Worm (Caenorhabditis elegans) whole organism, late embryonic: Measurements from ENCODE around the gene ccdc-55.

Experiments used
- Y22D7AL.16 ChIP-seq: sonication (generic microtip); optimal IDR thresholded peaks from 2 replicates; lab custom pipeline; 2016; ENCODE audit warnings: missing genetic modification characterization, missing compliant biosample characterization
- nfya-1 ChIP-seq: sonication (generic microtip); optimal IDR thresholded peaks from 2 replicates; lab custom pipeline; 2017; ENCODE audit warnings: missing genetic modification characterization, mild to moderate bottlenecking, missing compliant biosample characterization, antibody characterized with exemption, moderate library complexity
- nhr-11 ChIP-seq: fragments of 150-350 bp; optimal IDR thresholded peaks from 2 replicates; lab custom pipeline; 2014; ENCODE audit warnings: missing biosample characterization, missing genetic modification characterization
- nhr-232 ChIP-seq: sonication (generic microtip); optimal IDR thresholded peaks from 2 replicates; lab custom pipeline; 2016; ENCODE audit warnings: missing genetic modification characterization, missing compliant biosample characterization
- pha-2 ChIP-seq: sonication (generic microtip); optimal IDR thresholded peaks from 2 replicates; lab custom pipeline; 2017; ENCODE audit warnings: mild to moderate bottlenecking, missing genetic modification characterization, missing compliant biosample characterization
- unc-42 ChIP-seq: sonication (generic microtip); optimal IDR thresholded peaks from 2 replicates; lab custom pipeline; 2016; ENCODE audit warnings: missing genotype, missing genetic modification characterization, missing compliant biosample characterization
- zip-5 ChIP-seq: sonication (generic microtip); optimal IDR thresholded peaks from 2 replicates; lab custom pipeline; 2016; ENCODE audit warnings: missing genetic modification characterization, missing compliant biosample characterization

Gene ccdc-55

ce11 chrIII:4123277-4123676 lies 45.3 kb downstream of the ccdc-55 start:
- TF ChIP-seq unc-42 (tag; lab: Kevin White, UChicago) (peak; percentile 72), zip-5 (tag; lab: Kevin White, UChicago) (no peak)

ce11 chrIII:4120386-4120785 lies 48.2 kb downstream of the ccdc-55 start:
- no peak for TF ChIP-seq nhr-232 (tag; lab: Kevin White, UChicago)
- TF ChIP-seq Y22D7AL.16 (tag; lab: Kevin White, UChicago) = no peak
- TF ChIP-seq nfya-1 (tag; lab: Kevin White, UChicago) = peak; percentile 79
- TF ChIP-seq, all 69 proteins: peak for 1

ce11 chrIII:4119736-4120135 lies 48.8 kb downstream of the ccdc-55 start:
- TF ChIP-seq pha-2 (tag; lab: Kevin White, UChicago) (no peak), unc-42 (tag; lab: Kevin White, UChicago) (peak; percentile 75), nhr-11 (no peak)
